Worm (Caenorhabditis elegans) whole organism, L1 larva: ENCODE data around the gene bgnt-1.1.

Experiments
- C34B4.2 ChIP-seq: sonication (generic microtip); optimal IDR thresholded peaks from 2 replicates; lab custom pipeline; 2017; ENCODE audit warnings: mild to moderate bottlenecking, missing genetic modification characterization, missing compliant biosample characterization
- Y116A8C.19 ChIP-seq: sonication (generic microtip); optimal IDR thresholded peaks from 2 replicates; lab custom pipeline; 2016; ENCODE audit warnings: missing compliant biosample characterization, missing genetic modification characterization, borderline replicate concordance
- aha-1 ChIP-seq: fragments of 150-350 bp; optimal IDR thresholded peaks from 2 replicates; lab custom pipeline; 2014; ENCODE audit warnings: missing biosample characterization, missing genetic modification characterization
- aly-2 ChIP-seq: fragments of 150-350 bp; optimal IDR thresholded peaks from 2 replicates; lab custom pipeline; 2014; ENCODE audit warnings: missing biosample characterization, missing genetic modification characterization
- ama-1 ChIP-seq: fragments of 150-350 bp; optimal IDR thresholded peaks from 2 replicates; lab custom pipeline; 2014
- blmp-1 ChIP-seq: fragments of 150-350 bp; optimal IDR thresholded peaks from 2 replicates; lab custom pipeline; 2014; ENCODE audit warnings: missing biosample characterization, missing genetic modification characterization
- ceh-8 ChIP-seq: fragments of 200-800 bp; sonication (Bioruptor generic); optimal IDR thresholded peaks from 2 replicates; lab custom pipeline; 2018; ENCODE audit warnings: mild to moderate bottlenecking, missing genetic modification characterization, moderate library complexity, missing compliant biosample characterization
- ceh-82 ChIP-seq, 3 experiments: fragments of 150-350 bp in 1 of 3; sonication (generic microtip) in 2 of 3; optimal IDR thresholded peaks; 2 replicates each; lab custom pipeline; 2014 to 2017; ENCODE audit warnings: missing biosample characterization in 3 of 3, missing genetic modification characterization in 3 of 3
- ces-1 ChIP-seq: fragments of 150-350 bp; optimal IDR thresholded peaks from 2 replicates; lab custom pipeline; 2014; ENCODE audit warnings: missing biosample characterization, missing genetic modification reagents, missing genetic modification characterization
- dpl-1 ChIP-seq, 3 experiments: fragments of 150-350 bp in 2 of 3; sonication (generic microtip) in 1 of 3; optimal IDR thresholded peaks; 2 replicates each; lab custom pipeline; 2014 to 2017; ENCODE audit warnings: missing biosample characterization in 3 of 3, missing genetic modification characterization in 3 of 3, missing genetic modification reagents in 3 of 3
- dsc-1 ChIP-seq: sonication (generic microtip); optimal IDR thresholded peaks from 2 replicates; lab custom pipeline; 2016; ENCODE audit warnings: mild to moderate bottlenecking, missing genetic modification characterization, missing compliant biosample characterization
- efl-1 ChIP-seq, 4 experiments: fragments of 150-350 bp; optimal IDR thresholded peaks in 3 of 4; peaks in 1 of 4; 1 replicate in 1 of 4; 2 replicates in 3 of 4; lab custom pipeline; 2014; ENCODE audit warnings: missing biosample characterization in 2 of 4, missing genetic modification characterization in 2 of 4, missing genetic modification reagents in 2 of 4
- elt-2 ChIP-seq: sonication (generic microtip); optimal IDR thresholded peaks from 2 replicates; lab custom pipeline; 2016; ENCODE audit warnings: missing genetic modification characterization, mild to moderate bottlenecking, inconsistent platforms, missing compliant biosample characterization, missing genetic modification reagents
- elt-3 ChIP-seq, 6 experiments: fragments of 150-350 bp in 1 of 6; sonication (generic microtip); optimal IDR thresholded peaks; 2 replicates each; lab custom pipeline; 2017 to 2018; ENCODE audit warnings: missing biosample characterization in 6 of 6, missing genetic modification characterization in 6 of 6, inconsistent platforms in 1 of 6
- ets-5 ChIP-seq: fragments of 200-800 bp; sonication (Bioruptor generic); IDR thresholded peaks from 2 replicates; pipeline ENCODE4 v1.3.6; 2022; ENCODE audit warnings: missing genetic modification characterization, missing compliant biosample characterization
- fkh-10 ChIP-seq: sonication (generic microtip); optimal IDR thresholded peaks from 2 replicates; lab custom pipeline; 2017; ENCODE audit warnings: missing biosample characterization, missing genetic modification reagents, missing genetic modification characterization
- fkh-8 ChIP-seq: sonication (generic microtip); optimal IDR thresholded peaks from 2 replicates; lab custom pipeline; 2016; ENCODE audit warnings: mild to moderate bottlenecking, missing genetic modification characterization, missing compliant biosample characterization
- fos-1 ChIP-seq: fragments of 150-350 bp; optimal IDR thresholded peaks from 2 replicates; lab custom pipeline; 2014; ENCODE audit warnings: missing biosample characterization, missing genetic modification characterization
- hlh-17 ChIP-seq: fragments of 200-800 bp; sonication (Bioruptor generic); optimal IDR thresholded peaks from 2 replicates; lab custom pipeline; 2018; ENCODE audit warnings: missing genetic modification characterization, mild to moderate bottlenecking, missing compliant biosample characterization, moderate library complexity, borderline replicate concordance
- jun-1 ChIP-seq: fragments of 150-350 bp; optimal IDR thresholded peaks from 2 replicates; lab custom pipeline; 2014; ENCODE audit warnings: missing biosample characterization, missing genetic modification reagents, missing genetic modification characterization
- lin-14 ChIP-seq: fragments of 200-800 bp; sonication (Bioruptor generic); optimal IDR thresholded peaks from 2 replicates; lab custom pipeline; 2018; ENCODE audit warnings: mild to moderate bottlenecking, missing genetic modification characterization, moderate library complexity, missing compliant biosample characterization
- lin-15B ChIP-seq: fragments of 150-350 bp; sonication (generic microtip); optimal IDR thresholded peaks from 3 replicates; lab custom pipeline; 2014; ENCODE audit warnings: missing biosample characterization, missing genetic modification characterization
- lin-35 ChIP-seq, 2 experiments: fragments of 150-350 bp; optimal IDR thresholded peaks; 2 replicates each; lab custom pipeline; 2014; ENCODE audit warnings: missing biosample characterization in 2 of 2, missing genetic modification characterization in 2 of 2, missing genetic modification reagents in 2 of 2
- lin-39 ChIP-seq: fragments of 150-350 bp; optimal IDR thresholded peaks from 2 replicates; lab custom pipeline; 2014; ENCODE audit warnings: missing biosample characterization, missing genetic modification reagents, missing genetic modification characterization
- lsy-2 ChIP-seq, 2 experiments: fragments of 150-350 bp; optimal IDR thresholded peaks; 2 replicates each; lab custom pipeline; 2014; ENCODE audit warnings: missing biosample characterization in 2 of 2, missing genetic modification characterization in 2 of 2
- mab-9 ChIP-seq: fragments of 200-800 bp; sonication (Bioruptor generic); IDR thresholded peaks from 2 replicates; pipeline ENCODE4 v1.3.6; 2022; ENCODE audit warnings: missing genetic modification reagents, missing genetic modification characterization, missing compliant biosample characterization
- mdl-1 ChIP-seq, 2 experiments: fragments of 150-350 bp; optimal IDR thresholded peaks; 2 replicates each; lab custom pipeline; 2014 to 2017; ENCODE audit warnings: missing biosample characterization in 2 of 2, missing genetic modification characterization in 2 of 2, inconsistent platforms in 1 of 2
- mef-2 ChIP-seq: fragments of 150-350 bp; optimal IDR thresholded peaks from 2 replicates; lab custom pipeline; 2014; ENCODE audit warnings: missing biosample characterization, missing genetic modification characterization
- mep-1 ChIP-seq: fragments of 150-350 bp; optimal IDR thresholded peaks from 2 replicates; lab custom pipeline; 2014; ENCODE audit warnings: missing biosample characterization, missing genetic modification characterization
- nhr-11 ChIP-seq: fragments of 150-350 bp; optimal IDR thresholded peaks from 2 replicates; lab custom pipeline; 2014; ENCODE audit warnings: missing biosample characterization, missing genetic modification characterization
- nhr-19 ChIP-seq: fragments of 200-800 bp; sonication (Bioruptor generic); conservative IDR thresholded peaks from 2 replicates; pipeline ENCODE4 v1.3.6; 2022; ENCODE audit warnings: missing genetic modification characterization, missing compliant biosample characterization
- nhr-237 ChIP-seq: fragments of 150-350 bp; optimal IDR thresholded peaks from 2 replicates; lab custom pipeline; 2014; ENCODE audit warnings: missing biosample characterization, missing genetic modification characterization
- nhr-28 ChIP-seq: fragments of 150-350 bp; optimal IDR thresholded peaks from 2 replicates; lab custom pipeline; 2014; ENCODE audit warnings: missing biosample characterization, missing genetic modification characterization
- nhr-76 ChIP-seq: sonication (generic microtip); optimal IDR thresholded peaks from 2 replicates; lab custom pipeline; 2017; ENCODE audit warnings: missing biosample characterization, missing genetic modification characterization
- nhr-77 ChIP-seq: fragments of 150-350 bp; optimal IDR thresholded peaks from 2 replicates; lab custom pipeline; 2014; ENCODE audit warnings: missing biosample characterization, missing genetic modification characterization
- nhr-84 ChIP-seq: sonication (generic microtip); optimal IDR thresholded peaks from 2 replicates; lab custom pipeline; 2017; ENCODE audit warnings: missing biosample characterization, missing genetic modification characterization
- nhr-85 ChIP-seq: sonication (generic microtip); peaks from one replicate; lab custom pipeline; 2016; ENCODE audit warnings: missing genetic modification characterization, inconsistent platforms, missing compliant biosample characterization
- pag-3 ChIP-seq: sonication (generic microtip); optimal IDR thresholded peaks from 2 replicates; lab custom pipeline; 2017; ENCODE audit warnings: missing genetic modification characterization, mild to moderate bottlenecking, missing compliant biosample characterization, antibody characterized with exemption, borderline replicate concordance; ENCODE audit not compliant: insufficient read depth
- pax-3 ChIP-seq: fragments of 200-800 bp; sonication (Bioruptor generic); optimal IDR thresholded peaks from 2 replicates; lab custom pipeline; 2018; ENCODE audit warnings: mild to moderate bottlenecking, missing genetic modification characterization, moderate library complexity, missing compliant biosample characterization
- rnt-1 ChIP-seq: sonication (generic microtip); optimal IDR thresholded peaks from 2 replicates; lab custom pipeline; 2016; ENCODE audit warnings: mild to moderate bottlenecking, missing genetic modification characterization, moderate library complexity, missing compliant biosample characterization
- skn-1 ChIP-seq: fragments of 150-350 bp; optimal IDR thresholded peaks from 2 replicates; lab custom pipeline; 2014; ENCODE audit warnings: missing biosample characterization, missing genetic modification characterization
- snpc-4 ChIP-seq: fragments of 150-350 bp; optimal IDR thresholded peaks from 2 replicates; lab custom pipeline; 2014; ENCODE audit warnings: missing biosample characterization, missing genetic modification characterization
- sptf-1 ChIP-seq: fragments of 150-350 bp; optimal IDR thresholded peaks from 2 replicates; lab custom pipeline; 2014; ENCODE audit warnings: missing biosample characterization, missing genetic modification characterization
- sup-37 ChIP-seq: fragments of 200-800 bp; sonication (Bioruptor generic); optimal IDR thresholded peaks from 2 replicates; lab custom pipeline; 2018; ENCODE audit warnings: mild to moderate bottlenecking, missing genetic modification characterization, missing compliant biosample characterization
- tbx-2 ChIP-seq: sonication (generic microtip); optimal IDR thresholded peaks from 2 replicates; lab custom pipeline; 2016; ENCODE audit warnings: missing genetic modification characterization, missing compliant biosample characterization
- tlp-1 ChIP-seq: fragments of 150-350 bp; optimal IDR thresholded peaks from 2 replicates; lab custom pipeline; 2014; ENCODE audit warnings: missing biosample characterization, missing genetic modification characterization
- vab-15 ChIP-seq: sonication (generic microtip); optimal IDR thresholded peaks from 2 replicates; lab custom pipeline; 2017; ENCODE audit warnings: missing genotype, mild to moderate bottlenecking, missing genetic modification characterization, missing compliant biosample characterization
- xbp-1 ChIP-seq: sonication (generic microtip); optimal IDR thresholded peaks from 2 replicates; lab custom pipeline; 2016; ENCODE audit warnings: missing genetic modification characterization, missing compliant biosample characterization
- ztf-11 ChIP-seq, 2 experiments: sonication (generic microtip); optimal IDR thresholded peaks; 2 replicates each; lab custom pipeline; 2016 to 2017; ENCODE audit warnings: missing genetic modification characterization in 2 of 2, missing biosample characterization in 1 of 2, missing compliant biosample characterization in 1 of 2

bgnt-1.1 gene

DNA sequence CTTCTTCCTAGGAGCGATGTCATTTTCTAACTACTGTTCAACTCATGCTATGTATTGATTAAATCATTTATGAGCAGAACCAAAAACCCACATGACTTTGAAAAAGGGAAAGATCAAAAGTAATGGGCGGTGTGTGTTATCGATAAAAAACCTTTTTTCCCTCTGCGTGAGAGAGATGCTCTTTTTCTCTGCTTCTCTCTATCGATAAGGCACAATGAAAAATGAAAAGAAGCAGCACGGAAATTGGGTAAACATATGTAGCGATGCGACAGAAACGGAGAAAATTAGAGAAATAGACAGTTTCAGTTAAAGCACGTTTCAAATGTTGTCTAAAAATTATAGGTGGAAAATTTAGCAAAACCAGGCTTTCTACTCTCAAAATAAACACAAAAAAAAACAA lies 29.8 kb downstream of the bgnt-1.1 start (continued):
- TF ChIP-seq pax-3 (tag; lab: Kevin White, UChicago) (peak; percentile 48), dsc-1 (peak; percentile 9), hlh-17 (GFP tag; lab: Kevin White, UChicago) (no peak), ztf-11 (tag; optimal IDR thresholded peaks at IDR 0.05; lab: Kevin White, UChicago) (no peak), ets-5 (GFP tag; lab: Robert Waterston, UW) (no peak), nhr-76 (tag; lab: Kevin White, UChicago) (no peak), C34B4.2 (no peak), Y116A8C.19 (tag; lab: Kevin White, UChicago) (no peak), elt-2 (tag; lab: Kevin White, UChicago) (peak; percentile 73), rnt-1 (tag; lab: Kevin White, UChicago) (peak; percentile 68), tbx-2 (tag; lab: Kevin White, UChicago) (no peak), ama-1 (lab: Kevin White, UChicago) (peak; percentile 8), nhr-19 (GFP tag; lab: Robert Waterston, UW) (peak; percentile 50), nhr-85 (tag; lab: Kevin White, UChicago) (no peak), nhr-84 (tag; lab: Kevin White, UChicago) (no peak), nhr-237 (peak; percentile 6), lin-15B (tag; lab: Kevin White, UChicago) (no peak), mef-2 (tag; lab: Kevin White, UChicago) (peak; percentile 10), dpl-1 (GFP tag; optimal IDR thresholded peaks at IDR 0.05; lab: Kevin White, UChicago) (no peak), tlp-1 (tag; lab: Kevin White, UChicago) (no peak), ceh-8 (GFP tag; lab: Kevin White, UChicago) (no peak), efl-1 (optimal IDR thresholded peaks at IDR 0.05; lab: Kevin White, UChicago) (peak; percentile 20 to 36), efl-1 (GFP tag; optimal IDR thresholded peaks at IDR 0.05 in 1 of 2; lab: Kevin White, UChicago) (peak in 1 of 2 experiments; percentile 38), aly-2 (tag; lab: Kevin White, UChicago) (no peak), mdl-1 (tag; optimal IDR thresholded peaks at IDR 0.05; lab: Kevin White, UChicago) (peak in 1 of 2 experiments; percentile 64), lin-14 (GFP tag; lab: Kevin White, UChicago) (peak; percentile 75), sup-37 (no peak), skn-1 (tag; lab: Kevin White, UChicago) (no peak), lin-39 (tag; lab: Kevin White, UChicago) (no peak), lin-35 (GFP tag; optimal IDR thresholded peaks at IDR 0.05; lab: Kevin White, UChicago) (peak in 1 of 2 experiments; percentile 71), aha-1 (tag; lab: Kevin White, UChicago) (no peak), lsy-2 (tag; optimal IDR thresholded peaks at IDR 0.05; lab: Kevin White, UChicago) (peak; percentile 4 to 64), fkh-8 (tag; lab: Kevin White, UChicago) (peak; percentile 65), xbp-1 (tag; lab: Kevin White, UChicago) (no peak)

DNA sequence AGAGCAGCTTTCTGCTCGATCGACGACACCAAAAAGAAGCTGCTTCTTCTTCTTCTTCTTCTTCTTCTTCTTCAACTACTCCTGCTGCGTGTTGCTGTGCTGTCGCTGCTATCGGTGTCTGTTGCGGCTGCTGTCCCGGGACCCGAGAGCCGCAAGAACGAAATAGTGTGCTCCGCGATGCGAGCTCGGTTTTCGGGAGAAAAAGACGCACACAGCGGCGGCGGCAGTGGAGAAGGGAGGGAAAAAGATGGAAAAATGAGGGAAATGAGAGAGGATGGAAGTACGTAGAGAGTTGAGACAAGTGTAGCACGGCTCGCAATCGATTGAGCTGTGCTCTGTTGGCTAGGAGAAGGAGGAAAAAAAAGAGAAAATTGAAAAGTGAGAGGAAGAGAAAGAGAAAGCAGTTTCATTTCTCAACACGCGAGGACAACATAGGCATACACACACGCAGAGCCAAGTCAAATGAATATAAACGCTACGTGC lies 31.2 kb downstream of the bgnt-1.1 start:
- peak; percentile 62 for TF ChIP-seq jun-1
- TF ChIP-seq pag-3 (tag; lab: Kevin White, UChicago) = no peak
- peak; percentile 59 for TF ChIP-seq fos-1 (tag; lab: Kevin White, UChicago)
- TF ChIP-seq lin-39 (tag; lab: Kevin White, UChicago) = no peak
- TF ChIP-seq vab-15 (tag; lab: Kevin White, UChicago) = no peak
- peak; percentile 95 for TF ChIP-seq fkh-10 (GFP tag; lab: Kevin White, UChicago)
- TF ChIP-seq mep-1 = peak; percentile 70
- TF ChIP-seq elt-3 (tag; optimal IDR thresholded peaks at IDR 0.05; lab: Kevin White, UChicago) = no peak
- TF ChIP-seq ceh-8 (GFP tag; lab: Kevin White, UChicago) = peak; percentile 32
- peak; percentile 71 for TF ChIP-seq tbx-2 (tag; lab: Kevin White, UChicago)
- no peak for TF ChIP-seq aha-1 (tag; lab: Kevin White, UChicago)
- TF ChIP-seq rnt-1 (tag; lab: Kevin White, UChicago) = peak; percentile 35
- no peak for TF ChIP-seq lin-15B (tag; lab: Kevin White, UChicago)
- no peak for TF ChIP-seq mab-9 (GFP tag; lab: Robert Waterston, UW)
- no peak for TF ChIP-seq aly-2 (tag; lab: Kevin White, UChicago)
- TF ChIP-seq nhr-28 (tag; lab: Kevin White, UChicago) = no peak
- TF ChIP-seq ama-1 (lab: Kevin White, UChicago) = peak; percentile 25
- TF ChIP-seq tlp-1 (tag; lab: Kevin White, UChicago) = no peak
- TF ChIP-seq nhr-77 (tag; lab: Kevin White, UChicago) = peak; percentile 26
- no peak for TF ChIP-seq elt-2 (tag; lab: Kevin White, UChicago)
- TF ChIP-seq ces-1 (GFP tag; lab: Kevin White, UChicago) = no peak
- TF ChIP-seq Y116A8C.19 (tag; lab: Kevin White, UChicago) = no peak
- TF ChIP-seq C34B4.2 = no peak
- TF ChIP-seq ets-5 (GFP tag; lab: Robert Waterston, UW) = no peak
- no peak for TF ChIP-seq snpc-4 (tag; lab: Kevin White, UChicago)
- TF ChIP-seq blmp-1 (tag; lab: Kevin White, UChicago) = no peak
- no peak for TF ChIP-seq sptf-1 (tag; lab: Kevin White, UChicago)
- no peak for TF ChIP-seq nhr-11 (tag; lab: Kevin White, UChicago)
- peak in 2 of 3 experiments; percentile 18 to 74 for TF ChIP-seq ceh-82 (tag; optimal IDR thresholded peaks at IDR 0.05; lab: Kevin White, UChicago)
- peak; percentile 91 for TF ChIP-seq fkh-8 (tag; lab: Kevin White, UChicago)
